Worm (Caenorhabditis elegans) whole organism, L4/young adult: ENCODE measurements around the gene ufd-3.

Source experiments
- W03F9.2 ChIP-seq: fragments of 150-350 bp; optimal IDR thresholded peaks from 2 replicates; lab custom pipeline; 2014; ENCODE audit warnings: missing biosample characterization, missing genetic modification characterization
- him-1 ChIP-seq: sonication (generic microtip); optimal IDR thresholded peaks from 2 replicates; lab custom pipeline; 2016; ENCODE audit warnings: missing genotype, missing genetic modification reagents, missing genetic modification characterization, missing compliant biosample characterization

ce11 chrII:9981760-9982159 is 41.2 kb downstream of the ufd-3 start, which contains the start of gene sdz-38:
- TF ChIP-seq W03F9.2 (tag; lab: Kevin White, UChicago) (no peak), him-1 (tag; lab: Kevin White, UChicago) (no peak)
